Fruit fly (Drosophila melanogaster) whole organism, pupa: Measurements from ENCODE around the gene svp.

Source experiments
- CG8301 ChIP-seq: fragments of 200-800 bp; sonication (Bioruptor generic); optimal IDR thresholded peaks from 2 replicates; lab custom pipeline; 2018; ENCODE audit warnings: missing biosample characterization, mild to moderate bottlenecking, missing genetic modification characterization
- Pif1B ChIP-seq: fragments of 200-800 bp; sonication (Bioruptor generic); optimal IDR thresholded peaks from 3 replicates; lab custom pipeline; 2016; ENCODE audit warnings: missing biosample characterization, missing genetic modification characterization
- Snoo ChIP-seq: fragments of 200-800 bp; sonication (Bioruptor generic); optimal IDR thresholded peaks from 3 replicates; lab custom pipeline; 2017; ENCODE audit warnings: missing biosample characterization, mild to moderate bottlenecking, missing genetic modification characterization, inconsistent platforms

DNA sequence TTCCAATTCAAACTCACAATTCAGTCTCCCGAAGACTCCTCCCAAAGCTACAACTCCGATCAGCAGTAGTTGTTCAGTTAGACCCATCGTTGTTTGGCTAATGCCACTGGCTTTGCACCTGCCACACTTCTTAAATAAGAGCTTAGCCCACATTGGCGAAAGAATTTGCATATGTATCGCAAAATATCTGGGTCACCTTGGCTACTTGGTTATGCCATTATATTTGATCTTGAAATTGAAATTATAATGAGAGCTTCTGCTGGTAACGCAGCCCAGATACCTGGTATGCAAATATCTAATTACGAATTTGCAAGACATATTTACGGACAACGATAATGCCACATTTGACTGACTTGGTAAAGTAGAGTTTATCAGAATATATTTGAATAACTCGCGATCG, 33.6 kb upstream of the svp start, which contains the start of gene CG17404:
- TF ChIP-seq Pif1B (GFP tag; lab: Kevin White, UChicago) (no peak), CG8301 (tag; lab: Kevin White, UChicago) (no peak), Snoo (tag; lab: Kevin White, UChicago) (no peak)
